Fruit fly (Drosophila melanogaster) whole organism, larva: ENCODE results near the gene CG14120.

ENCODE experiments used
- noc ChIP-seq: fragments of 200-800 bp; sonication (Bioruptor generic); optimal IDR thresholded peaks from 3 replicates; lab custom pipeline; 2019; ENCODE audit warnings: missing biosample characterization, mild to moderate bottlenecking, missing genetic modification characterization, moderate library complexity

CG14120 gene

dm6 chr3L:12884680-12885079, at the start of gene CG14120:
Gene CG14120 (plus strand): TSS chr3L:12885039.
- TF ChIP-seq noc (tag; lab: Kevin White, UChicago) = peak; percentile 92

dm6 chr3L:12835511-12836479, 49.0 kb upstream of the CG14120 start:
- TF ChIP-seq noc (tag; lab: Kevin White, UChicago) = peak; percentile 58

dm6 chr3L:12837196-12837720, 47.6 kb upstream of the CG14120 start:
- TF ChIP-seq noc (tag; lab: Kevin White, UChicago) = peak; percentile 50

- TF ChIP-seq noc (tag; lab: Kevin White, UChicago) = no peak
These were observed 45.0 kb upstream of the CG14120 start for dm6 chr3L:12839882-12840281.

- TF ChIP-seq noc (tag; lab: Kevin White, UChicago) = no peak
These were observed 43.4 kb upstream of the CG14120 start for dm6 chr3L:12841459-12841858.

- TF ChIP-seq noc (tag; lab: Kevin White, UChicago) = no peak
These were observed 42.3 kb upstream of the CG14120 start for dm6 chr3L:12842532-12842931.

- TF ChIP-seq noc (tag; lab: Kevin White, UChicago) = peak; percentile 98
These were observed 41.6 kb upstream of the CG14120 start, which contains the start of gene nebu for dm6 chr3L:12843056-12843799. Gene nebu (minus strand): TSS chr3L:12843106.

- no peak for TF ChIP-seq noc (tag; lab: Kevin White, UChicago)
These were observed 35.0 kb upstream of the CG14120 start, which contains the start of the genes CG10948 and Wbp2 for dm6 chr3L:12849867-12850301. Gene CG10948 (minus strand): TSS chr3L:12850117. Gene Wbp2 (plus strand): TSS chr3L:12850165.

dm6 chr3L:12853423-12853822, 31.4 kb upstream of the CG14120 start, which contains the start of gene Ent3:
Gene Ent3 (plus strand): TSS chr3L:12853646.
- TF ChIP-seq noc (tag; lab: Kevin White, UChicago) = no peak

dm6 chr3L:12857553-12858122, 27.2 kb upstream of the CG14120 start:
- no peak for TF ChIP-seq noc (tag; lab: Kevin White, UChicago)

dm6 chr3L:12861255-12861899, 23.5 kb upstream of the CG14120 start, which contains the start of gene CG32107:
Gene CG32107 (minus strand): TSS chr3L:12861305.
- TF ChIP-seq noc (tag; lab: Kevin White, UChicago) = no peak

- no peak for TF ChIP-seq noc (tag; lab: Kevin White, UChicago)
These were observed 22.0 kb upstream of the CG14120 start, which contains the start of gene CG10943 for dm6 chr3L:12862820-12863219. Gene CG10943 (minus strand): TSS chr3L:12862920.

dm6 chr3L:12864472-12864871, 20.4 kb upstream of the CG14120 start:
- no peak for TF ChIP-seq noc (tag; lab: Kevin White, UChicago)

dm6 chr3L:12867956-12868443, 16.8 kb upstream of the CG14120 start:
- no peak for TF ChIP-seq noc (tag; lab: Kevin White, UChicago)
